Worm (Caenorhabditis elegans) whole organism, young adult: Measurements from ENCODE around the gene R05D3.3.

Source experiments
- B0019.2 ChIP-seq: fragments of 200-800 bp; sonication (Bioruptor generic); conservative IDR thresholded peaks from 2 replicates; pipeline ENCODE4 v1.3.6; 2022; ENCODE audit warnings: missing genetic modification reagents, missing genetic modification characterization, missing compliant biosample characterization
- B0035.1 ChIP-seq: sonication (generic microtip); optimal IDR thresholded peaks from 2 replicates; lab custom pipeline; 2016; ENCODE audit warnings: missing genetic modification characterization, mild to moderate bottlenecking, missing compliant biosample characterization, missing genotype, missing genetic modification reagents
- C17E4.6 ChIP-seq: fragments of 200-800 bp; sonication (Bioruptor generic); IDR thresholded peaks from 2 replicates; pipeline ENCODE4 v1.3.6; 2022; ENCODE audit warnings: missing genetic modification reagents, missing genetic modification characterization, missing compliant biosample characterization
- D2030.7 ChIP-seq: fragments of 200-800 bp; sonication (Bioruptor generic); IDR thresholded peaks from 2 replicates; pipeline ENCODE4 v1.3.6; 2022; ENCODE audit warnings: missing genetic modification reagents, missing genetic modification characterization, missing compliant biosample characterization
- F23B12.7 ChIP-seq: sonication (generic microtip); optimal IDR thresholded peaks from 2 replicates; lab custom pipeline; 2017; ENCODE audit warnings: missing genetic modification characterization, mild to moderate bottlenecking, missing compliant biosample characterization, antibody characterized with exemption, moderate library complexity; ENCODE audit not compliant: insufficient read depth
- F33H1.4 ChIP-seq: fragments of 200-800 bp; sonication (Bioruptor generic); IDR thresholded peaks from 2 replicates; pipeline ENCODE4 v1.3.6; 2022; ENCODE audit warnings: missing genetic modification reagents, missing genetic modification characterization, missing compliant biosample characterization
- F49E8.2 ChIP-seq: sonication (generic microtip); optimal IDR thresholded peaks from 3 replicates; lab custom pipeline; 2017; ENCODE audit warnings: missing genetic modification characterization, mild to moderate bottlenecking, missing compliant biosample characterization, antibody characterized with exemption, moderate library complexity; ENCODE audit not compliant: insufficient read depth
- T07F8.4 ChIP-seq: sonication (generic microtip); optimal IDR thresholded peaks from 2 replicates; lab custom pipeline; 2016; ENCODE audit warnings: mild to moderate bottlenecking, missing genetic modification characterization, moderate library complexity, missing compliant biosample characterization
- T26A5.8 ChIP-seq: sonication (generic microtip); optimal IDR thresholded peaks from 2 replicates; lab custom pipeline; 2016; ENCODE audit warnings: missing genetic modification characterization, missing compliant biosample characterization
- Y53F4B.3 ChIP-seq: fragments of 200-800 bp; sonication (Bioruptor generic); IDR thresholded peaks from 2 replicates; pipeline ENCODE4 v1.3.6; 2022; ENCODE audit warnings: missing genetic modification reagents, missing genetic modification characterization, missing compliant biosample characterization
- Y53G8AR.9 ChIP-seq: fragments of 200-800 bp; sonication (Bioruptor generic); conservative IDR thresholded peaks from 2 replicates; pipeline ENCODE4 v1.3.6; 2022; ENCODE audit warnings: missing genetic modification reagents, missing genetic modification characterization, missing compliant biosample characterization
- Y67H2A.10 ChIP-seq: fragments of 200-800 bp; sonication (Bioruptor generic); conservative IDR thresholded peaks from 2 replicates; pipeline ENCODE4 v1.3.6; 2022; ENCODE audit warnings: missing genetic modification reagents, missing genetic modification characterization, missing compliant biosample characterization
- akir-1 ChIP-seq: fragments of 200-800 bp; sonication (Bioruptor generic); optimal IDR thresholded peaks from 2 replicates; lab custom pipeline; 2018; ENCODE audit warnings: mild to moderate bottlenecking, missing genetic modification characterization, moderate library complexity, missing compliant biosample characterization
- ama-1 ChIP-seq, 3 experiments: fragments of 150-350 bp in 1 of 3; sonication (generic microtip) in 2 of 3; optimal IDR thresholded peaks; 2 replicates each; lab custom pipeline; 2014 to 2018; ENCODE audit warnings: missing biosample characterization in 2 of 3, missing genetic modification characterization in 2 of 3, missing genetic modification reagents in 2 of 3
- bed-1 ChIP-seq: fragments of 200-800 bp; sonication (Bioruptor generic); IDR thresholded peaks from 2 replicates; pipeline ENCODE4 v1.3.6; 2022; ENCODE audit warnings: missing genetic modification reagents, missing genetic modification characterization, missing compliant biosample characterization
- ceh-100 ChIP-seq: fragments of 200-800 bp; sonication (Bioruptor generic); IDR thresholded peaks from 2 replicates; pipeline ENCODE4 v1.3.6; 2022; ENCODE audit warnings: missing genetic modification reagents, missing genetic modification characterization, missing compliant biosample characterization
- die-1 ChIP-seq: sonication (generic microtip); optimal IDR thresholded peaks from 2 replicates; lab custom pipeline; 2016; ENCODE audit warnings: missing genotype, mild to moderate bottlenecking, missing genetic modification characterization, missing compliant biosample characterization
- dpff-1 ChIP-seq: sonication (generic microtip); optimal IDR thresholded peaks from 2 replicates; lab custom pipeline; 2017; ENCODE audit warnings: mild to moderate bottlenecking, missing genetic modification characterization, missing compliant biosample characterization
- dpl-1 ChIP-seq: fragments of 150-350 bp; optimal IDR thresholded peaks from 2 replicates; lab custom pipeline; 2014; ENCODE audit warnings: missing biosample characterization, missing genetic modification reagents, missing genetic modification characterization
- efl-1 ChIP-seq: fragments of 150-350 bp; optimal IDR thresholded peaks from 2 replicates; lab custom pipeline; 2014; ENCODE audit warnings: missing biosample characterization, missing genetic modification reagents, missing genetic modification characterization
- hlh-12 ChIP-seq: sonication (generic microtip); optimal IDR thresholded peaks from 2 replicates; lab custom pipeline; 2016; ENCODE audit warnings: missing genetic modification characterization, missing compliant biosample characterization
- hlh-26 ChIP-seq: fragments of 200-800 bp; sonication (Bioruptor generic); conservative IDR thresholded peaks from 2 replicates; pipeline ENCODE4 v1.3.6; 2022; ENCODE audit warnings: missing genetic modification reagents, missing genetic modification characterization, missing compliant biosample characterization
- hmg-1.2 ChIP-seq: fragments of 200-800 bp; sonication (Bioruptor generic); IDR thresholded peaks from 2 replicates; pipeline ENCODE4 v1.3.6; 2022; ENCODE audit warnings: missing genetic modification reagents, missing genetic modification characterization, missing compliant biosample characterization
- hrde-1 ChIP-seq: sonication (generic microtip); optimal IDR thresholded peaks from 2 replicates; lab custom pipeline; 2016; ENCODE audit warnings: missing genetic modification characterization, mild to moderate bottlenecking, missing compliant biosample characterization, moderate library complexity, missing genotype, missing genetic modification reagents, borderline replicate concordance
- let-607 ChIP-seq, 2 experiments: fragments of 200-800 bp in 1 of 2; sonication (Bioruptor generic) in 1 of 2; sonication (generic microtip) in 1 of 2; optimal IDR thresholded peaks; 2 replicates each; lab custom pipeline; 2016 to 2018; ENCODE audit warnings: mild to moderate bottlenecking in 2 of 2, missing compliant biosample characterization in 2 of 2, missing genetic modification characterization in 2 of 2, moderate library complexity in 2 of 2, missing genotype in 1 of 2
- lin-26 ChIP-seq: fragments of 200-800 bp; sonication (Bioruptor generic); IDR thresholded peaks from 2 replicates; pipeline ENCODE4 v1.3.6; 2022; ENCODE audit warnings: missing genetic modification reagents, missing genetic modification characterization, missing compliant biosample characterization
- lir-1 ChIP-seq: fragments of 200-800 bp; sonication (Bioruptor generic); conservative IDR thresholded peaks from 2 replicates; pipeline ENCODE4 v1.3.6; 2022; ENCODE audit warnings: missing genetic modification reagents, missing genetic modification characterization, missing compliant biosample characterization
- madf-6 ChIP-seq: fragments of 200-800 bp; sonication (Bioruptor generic); IDR thresholded peaks from 2 replicates; pipeline ENCODE4 v1.3.6; 2022; ENCODE audit warnings: missing genetic modification reagents, missing genetic modification characterization, missing compliant biosample characterization
- mel-28 ChIP-seq: sonication (generic microtip); optimal IDR thresholded peaks from 2 replicates; lab custom pipeline; 2016; ENCODE audit warnings: borderline replicate concordance, mild to moderate bottlenecking, missing genetic modification characterization, missing compliant biosample characterization
- nfyb-1 ChIP-seq: fragments of 200-800 bp; sonication (Bioruptor generic); IDR thresholded peaks from 2 replicates; pipeline ENCODE4 v1.3.6; 2022; ENCODE audit warnings: missing genetic modification reagents, missing genetic modification characterization, missing compliant biosample characterization
- pbrm-1 ChIP-seq: fragments of 200-800 bp; sonication (Bioruptor generic); IDR thresholded peaks from 2 replicates; pipeline ENCODE4 v1.3.6; 2022; ENCODE audit warnings: missing genetic modification reagents, missing genetic modification characterization, missing compliant biosample characterization
- pha-4 ChIP-seq: fragments of 150-350 bp; sonication (generic microtip); optimal IDR thresholded peaks from 2 replicates; lab custom pipeline; 2014; ENCODE audit warnings: missing biosample characterization, missing genetic modification reagents, missing genetic modification characterization
- rec-8 ChIP-seq, 2 experiments: sonication (generic microtip); optimal IDR thresholded peaks; 2 replicates each; lab custom pipeline; 2016; ENCODE audit warnings: mild to moderate bottlenecking in 2 of 2, missing genetic modification characterization in 2 of 2, missing genetic modification reagents in 2 of 2, missing genotype in 2 of 2, missing biosample characterization in 1 of 2, missing compliant biosample characterization in 1 of 2, moderate library complexity in 1 of 2
- repo-1 ChIP-seq: sonication (generic microtip); optimal IDR thresholded peaks from 2 replicates; lab custom pipeline; 2017; ENCODE audit warnings: mild to moderate bottlenecking, missing genetic modification characterization, missing compliant biosample characterization
- snpc-1.1 ChIP-seq: sonication (generic microtip); optimal IDR thresholded peaks from 2 replicates; lab custom pipeline; 2017; ENCODE audit warnings: missing genetic modification characterization, mild to moderate bottlenecking, missing compliant biosample characterization, antibody characterized with exemption, moderate library complexity, missing genotype, missing genetic modification reagents; ENCODE audit not compliant: insufficient read depth
- snpc-1.3 ChIP-seq: sonication (generic microtip); optimal IDR thresholded peaks from 2 replicates; lab custom pipeline; 2017; ENCODE audit warnings: missing genetic modification characterization, mild to moderate bottlenecking, missing compliant biosample characterization, antibody characterized with exemption, moderate library complexity, missing genotype, missing genetic modification reagents; ENCODE audit not compliant: insufficient read depth
- snpc-3.4 ChIP-seq: sonication (generic microtip); optimal IDR thresholded peaks from 2 replicates; lab custom pipeline; 2017; ENCODE audit warnings: missing genetic modification characterization, mild to moderate bottlenecking, missing compliant biosample characterization, antibody characterized with exemption, moderate library complexity, missing genotype, missing genetic modification reagents
- sptf-2 ChIP-seq: fragments of 200-800 bp; sonication (Bioruptor generic); optimal IDR thresholded peaks from 2 replicates; lab custom pipeline; 2018; ENCODE audit warnings: mild to moderate bottlenecking, missing genetic modification characterization, missing compliant biosample characterization
- tbx-9 ChIP-seq: sonication (generic microtip); optimal IDR thresholded peaks from 2 replicates; lab custom pipeline; 2016; ENCODE audit warnings: borderline replicate concordance, missing genetic modification characterization, inconsistent platforms, missing compliant biosample characterization
- tlf-1 ChIP-seq: fragments of 200-800 bp; sonication (Bioruptor generic); optimal IDR thresholded peaks from 2 replicates; lab custom pipeline; 2018; ENCODE audit warnings: mild to moderate bottlenecking, missing genetic modification characterization, missing compliant biosample characterization
- ztf-28 ChIP-seq: fragments of 200-800 bp; sonication (Bioruptor generic); IDR thresholded peaks from 2 replicates; pipeline ENCODE4 v1.3.6; 2022; ENCODE audit warnings: missing genetic modification reagents, missing genetic modification characterization, missing compliant biosample characterization
- ztf-6 ChIP-seq: fragments of 200-800 bp; sonication (Bioruptor generic); IDR thresholded peaks from 2 replicates; pipeline ENCODE4 v1.3.6; 2022; ENCODE audit warnings: missing genetic modification reagents, missing genetic modification characterization, missing compliant biosample characterization

R05D3.3 gene

ce11 chrIII:8358213-8358672 is 5.6 kb upstream of the R05D3.3 start, which contains the start of the genes R05D3.8 and rfp-1 (continued):
- TF ChIP-seq Y67H2A.10 (GFP tag; lab: Robert Waterston, UW) (no peak), snpc-1.1 (tag; lab: Kevin White, UChicago) (no peak), pbrm-1 (GFP tag; lab: Robert Waterston, UW) (0 out of 2 replicates have a peak, but pooled peaks have one; percentile 34), lin-26 (GFP tag; lab: Robert Waterston, UW) (no peak), B0035.1 (tag; lab: Kevin White, UChicago) (no peak), ceh-100 (GFP tag; lab: Robert Waterston, UW) (no peak), hlh-12 (tag; lab: Kevin White, UChicago) (no peak), dpl-1 (GFP tag; lab: Kevin White, UChicago) (peak; percentile 28), nfyb-1 (peak; percentile 67; the same call in 1 of the 2 replicates), pha-4 (tag; lab: Kevin White, UChicago) (no peak), B0019.2 (GFP tag; lab: Robert Waterston, UW) (0 out of 2 replicates have a peak, but pooled peaks have one; percentile 8), snpc-3.4 (tag; lab: Kevin White, UChicago) (no peak), let-607 (tag; optimal IDR thresholded peaks at IDR 0.05; lab: Kevin White, UChicago) (no peak), snpc-1.3 (tag; lab: Kevin White, UChicago) (peak; percentile 58), die-1 (no peak), ztf-6 (no peak), F23B12.7 (tag; lab: Kevin White, UChicago) (peak; percentile 84)

DNA sequence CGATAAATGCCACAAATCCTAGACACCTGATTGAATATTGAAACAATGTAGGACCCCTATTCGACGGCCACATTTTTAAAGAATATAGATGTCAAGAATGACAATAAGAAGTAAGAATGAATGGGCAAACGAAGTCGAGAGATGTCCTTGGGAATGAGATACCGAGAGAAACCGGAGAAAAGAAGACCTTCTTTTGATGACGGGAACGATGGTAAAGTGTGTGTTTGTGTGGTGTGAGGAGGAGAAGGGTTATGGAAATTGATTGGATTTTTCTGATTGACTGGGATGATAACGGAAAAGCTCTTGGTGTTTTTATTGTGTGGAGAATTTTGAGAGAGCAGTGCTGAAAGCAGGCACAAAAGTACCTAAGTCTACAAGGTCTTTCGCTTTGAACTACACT is 4.8 kb downstream of the R05D3.3 start, which contains the start of gene R05D3.9:
Gene R05D3.9 (minus strand): TSS at position 101 of the 400 bp plus-strand sequence.
- TF ChIP-seq D2030.7 (GFP tag; lab: Robert Waterston, UW) (no peak), snpc-1.1 (tag; lab: Kevin White, UChicago) (no peak), F49E8.2 (tag; lab: Kevin White, UChicago) (no peak), hrde-1 (tag; lab: Kevin White, UChicago) (no peak), mel-28 (no peak), dpff-1 (no peak), tlf-1 (GFP tag; lab: Kevin White, UChicago) (no peak)

DNA sequence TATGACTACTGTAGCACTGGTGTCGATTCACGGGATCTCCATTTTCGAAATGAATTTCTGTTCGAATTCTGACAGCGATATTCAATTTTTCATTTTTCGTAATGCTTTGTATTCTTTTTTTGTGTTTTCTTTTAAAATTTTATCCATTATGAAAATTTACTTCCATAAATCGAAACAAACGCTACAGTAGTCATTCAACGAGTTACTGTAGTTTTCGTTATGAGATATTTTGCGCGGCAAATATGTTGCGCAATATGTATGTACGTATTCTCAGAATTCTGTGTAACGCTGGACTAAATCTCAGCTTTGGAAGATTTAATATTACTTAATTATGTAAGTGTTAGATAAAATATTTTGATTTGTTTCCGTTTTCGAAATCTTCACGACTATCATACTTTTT is 5.4 kb downstream of the R05D3.3 start:
- TF ChIP-seq tbx-9 = no peak
- TF ChIP-seq T26A5.8 (tag; lab: Kevin White, UChicago) = no peak
- no peak for TF ChIP-seq repo-1 (tag; lab: Kevin White, UChicago)
- TF ChIP-seq Y53G8AR.9 = no peak
- TF ChIP-seq Y53F4B.3 (GFP tag; lab: Robert Waterston, UW) = no peak
- no peak for TF ChIP-seq sptf-2 (GFP tag; lab: Kevin White, UChicago)
- TF ChIP-seq rec-8 (tag; optimal IDR thresholded peaks at IDR 0.05; lab: Kevin White, UChicago) = no peak
- no peak for TF ChIP-seq ama-1 (optimal IDR thresholded peaks at IDR 0.05; lab: Kevin White, UChicago)
- no peak for TF ChIP-seq ama-1 (GFP tag; optimal IDR thresholded peaks at IDR 0.05; lab: Kevin White, UChicago)
- TF ChIP-seq bed-1 (GFP tag; lab: Robert Waterston, UW) = no peak

- TF ChIP-seq lir-1 (GFP tag; lab: Robert Waterston, UW) = no peak
- TF ChIP-seq mel-28 = no peak
- peak; percentile 71 for TF ChIP-seq hmg-1.2 (GFP tag; lab: Robert Waterston, UW)
- TF ChIP-seq B0019.2 (GFP tag; lab: Robert Waterston, UW) = no peak
- no peak for TF ChIP-seq T07F8.4 (tag; lab: Kevin White, UChicago)
- peak; percentile 28; the same call in 1 of the 2 replicates for TF ChIP-seq madf-6
- no peak for TF ChIP-seq hlh-26
- TF ChIP-seq efl-1 (GFP tag; lab: Kevin White, UChicago) = peak; percentile 60
- peak; percentile 69 for TF ChIP-seq F33H1.4
- TF ChIP-seq C17E4.6 = no peak
- TF ChIP-seq snpc-1.1 (tag; lab: Kevin White, UChicago) = no peak
- TF ChIP-seq die-1 = no peak
- no peak for TF ChIP-seq ztf-28 (GFP tag; lab: Robert Waterston, UW)
- no peak for TF ChIP-seq akir-1 (GFP tag; lab: Kevin White, UChicago)
Observed at ce11 chrIII:8370188-8370587, 6.4 kb downstream of the R05D3.3 start.
